Fruit fly (Drosophila melanogaster) S2 (cell line): Measurements from ENCODE around the gene CG5455.

Source experiments
- CG8478 ChIP-seq: fragments of >200 bp; optimal IDR thresholded peaks from 2 replicates; lab custom pipeline; 2018
- CTCF ChIP-seq, 2 experiments: fragments of >200 bp; optimal IDR thresholded peaks; 2 replicates each; lab custom pipeline; 2018

DNA sequence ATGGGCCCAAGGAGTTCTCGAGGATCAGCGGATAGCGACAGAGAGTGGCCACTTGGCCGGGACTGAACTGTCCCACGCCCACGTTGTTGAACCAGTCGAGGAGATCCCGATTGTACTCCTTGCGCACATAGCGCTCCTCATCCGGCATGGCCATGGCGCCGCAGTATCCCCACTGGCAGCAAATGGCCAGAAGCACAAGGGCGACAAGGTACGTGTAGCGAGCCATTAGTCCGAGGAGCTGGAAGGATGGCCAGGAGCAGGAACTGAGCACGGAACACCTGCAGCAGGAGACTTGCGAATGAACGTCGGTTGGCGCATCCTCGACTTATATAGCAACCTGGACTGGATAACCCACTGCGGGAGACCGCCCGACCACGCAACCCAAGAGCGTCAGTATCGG, 5.5 kb upstream of the CG5455 start, which contains the start of gene Pdf:
- no peak for TF ChIP-seq CTCF (optimal IDR thresholded peaks at IDR 0.05; lab: Kevin White, UChicago)
- TF ChIP-seq CG8478 (lab: Kevin White, UChicago): no peak
